Worm (Caenorhabditis elegans) whole organism, young adult: Measurements from ENCODE around the gene F25B4.8.

Experiments used
- B0019.2 ChIP-seq: fragments of 200-800 bp; sonication (Bioruptor generic); conservative IDR thresholded peaks from 2 replicates; pipeline ENCODE4 v1.3.6; 2022; ENCODE audit warnings: missing genetic modification reagents, missing genetic modification characterization, missing compliant biosample characterization
- B0336.3 ChIP-seq: fragments of 200-800 bp; sonication (Bioruptor generic); IDR thresholded peaks from 2 replicates; pipeline ENCODE4 v1.3.6; 2022; ENCODE audit warnings: missing genetic modification characterization, missing compliant biosample characterization
- F33H1.4 ChIP-seq: fragments of 200-800 bp; sonication (Bioruptor generic); IDR thresholded peaks from 2 replicates; pipeline ENCODE4 v1.3.6; 2022; ENCODE audit warnings: missing genetic modification reagents, missing genetic modification characterization, missing compliant biosample characterization
- Y53F4B.3 ChIP-seq: fragments of 200-800 bp; sonication (Bioruptor generic); IDR thresholded peaks from 2 replicates; pipeline ENCODE4 v1.3.6; 2022; ENCODE audit warnings: missing genetic modification reagents, missing genetic modification characterization, missing compliant biosample characterization
- Y79H2A.3 ChIP-seq: fragments of 200-800 bp; sonication (Bioruptor generic); conservative IDR thresholded peaks from 2 replicates; pipeline ENCODE4 v1.3.6; 2022; ENCODE audit warnings: missing genetic modification reagents, missing genetic modification characterization, missing compliant biosample characterization
- ZK185.1 ChIP-seq: sonication (generic microtip); optimal IDR thresholded peaks from 2 replicates; lab custom pipeline; 2016; ENCODE audit warnings: mild to moderate bottlenecking, missing genetic modification characterization, missing compliant biosample characterization; ENCODE audit not compliant: poor library complexity, severe bottlenecking
- ama-1 ChIP-seq, 3 experiments: fragments of 150-350 bp in 1 of 3; sonication (generic microtip) in 2 of 3; optimal IDR thresholded peaks; 2 replicates each; lab custom pipeline; 2014 to 2018; ENCODE audit warnings: missing biosample characterization in 2 of 3, missing genetic modification characterization in 2 of 3, missing genetic modification reagents in 2 of 3
- atf-7 ChIP-seq: sonication (generic microtip); optimal IDR thresholded peaks from 2 replicates; lab custom pipeline; 2017; ENCODE audit warnings: mild to moderate bottlenecking, missing genetic modification characterization, missing compliant biosample characterization
- athp-1 ChIP-seq: sonication (generic microtip); optimal IDR thresholded peaks from 2 replicates; lab custom pipeline; 2017; ENCODE audit warnings: mild to moderate bottlenecking, missing genetic modification characterization, missing compliant biosample characterization
- bed-1 ChIP-seq: fragments of 200-800 bp; sonication (Bioruptor generic); IDR thresholded peaks from 2 replicates; pipeline ENCODE4 v1.3.6; 2022; ENCODE audit warnings: missing genetic modification reagents, missing genetic modification characterization, missing compliant biosample characterization
- bed-2 ChIP-seq: fragments of 200-800 bp; sonication (Bioruptor generic); IDR thresholded peaks from 2 replicates; pipeline ENCODE4 v1.3.6; 2022; ENCODE audit warnings: missing genetic modification reagents, missing genetic modification characterization, missing compliant biosample characterization
- cebp-1 ChIP-seq, 2 experiments: fragments of 200-800 bp in 1 of 2; sonication (Bioruptor generic) in 1 of 2; sonication (generic microtip) in 1 of 2; IDR thresholded peaks in 1 of 2; optimal IDR thresholded peaks in 1 of 2; 2 replicates each; pipeline versions ENCODE4 v1.3.6 to Lab custom; 2017 to 2022; ENCODE audit warnings: missing compliant biosample characterization in 2 of 2, missing genetic modification characterization in 2 of 2, mild to moderate bottlenecking in 1 of 2, missing genetic modification reagents in 1 of 2, moderate library complexity in 1 of 2
- ceh-27 ChIP-seq: fragments of 200-800 bp; sonication (Bioruptor generic); optimal IDR thresholded peaks from 2 replicates; lab custom pipeline; 2018; ENCODE audit warnings: mild to moderate bottlenecking, missing genetic modification characterization, moderate library complexity, missing compliant biosample characterization
- ceh-58 ChIP-seq: fragments of 200-800 bp; sonication (Bioruptor generic); IDR thresholded peaks from 2 replicates; pipeline ENCODE4 v1.3.6; 2022; ENCODE audit warnings: missing genetic modification characterization, missing compliant biosample characterization
- ceh-91 ChIP-seq: fragments of 200-800 bp; sonication (Bioruptor generic); IDR thresholded peaks from 2 replicates; pipeline ENCODE4 v1.3.6; 2022; ENCODE audit warnings: missing genetic modification reagents, missing genetic modification characterization, missing compliant biosample characterization
- dox-1 ChIP-seq: fragments of 200-800 bp; sonication (Bioruptor generic); IDR thresholded peaks from 2 replicates; pipeline ENCODE4 v1.3.6; 2022; ENCODE audit warnings: missing genetic modification reagents, missing genetic modification characterization, missing compliant biosample characterization
- dpl-1 ChIP-seq: fragments of 150-350 bp; optimal IDR thresholded peaks from 2 replicates; lab custom pipeline; 2014; ENCODE audit warnings: missing biosample characterization, missing genetic modification reagents, missing genetic modification characterization
- efl-1 ChIP-seq: fragments of 150-350 bp; optimal IDR thresholded peaks from 2 replicates; lab custom pipeline; 2014; ENCODE audit warnings: missing biosample characterization, missing genetic modification reagents, missing genetic modification characterization
- fkh-3 ChIP-seq: sonication (generic microtip); optimal IDR thresholded peaks from 2 replicates; lab custom pipeline; 2016; ENCODE audit warnings: mild to moderate bottlenecking, missing genetic modification characterization, missing compliant biosample characterization
- him-1 ChIP-seq: sonication (generic microtip); optimal IDR thresholded peaks from 2 replicates; lab custom pipeline; 2016; ENCODE audit warnings: missing genotype, missing genetic modification reagents, missing genetic modification characterization, missing compliant biosample characterization
- hlh-12 ChIP-seq: sonication (generic microtip); optimal IDR thresholded peaks from 2 replicates; lab custom pipeline; 2016; ENCODE audit warnings: missing genetic modification characterization, missing compliant biosample characterization
- let-607 ChIP-seq, 2 experiments: fragments of 200-800 bp in 1 of 2; sonication (Bioruptor generic) in 1 of 2; sonication (generic microtip) in 1 of 2; optimal IDR thresholded peaks; 2 replicates each; lab custom pipeline; 2016 to 2018; ENCODE audit warnings: mild to moderate bottlenecking in 2 of 2, missing compliant biosample characterization in 2 of 2, missing genetic modification characterization in 2 of 2, moderate library complexity in 2 of 2, missing genotype in 1 of 2
- lin-26 ChIP-seq: fragments of 200-800 bp; sonication (Bioruptor generic); IDR thresholded peaks from 2 replicates; pipeline ENCODE4 v1.3.6; 2022; ENCODE audit warnings: missing genetic modification reagents, missing genetic modification characterization, missing compliant biosample characterization
- lin-35 ChIP-seq, 3 experiments: fragments of 150-350 bp in 2 of 3; sonication (generic microtip) in 1 of 3; optimal IDR thresholded peaks; 2 replicates each; lab custom pipeline; 2014 to 2018; ENCODE audit warnings: missing biosample characterization in 3 of 3, missing genetic modification characterization in 3 of 3, missing genetic modification reagents in 3 of 3
- madf-3 ChIP-seq: fragments of 200-800 bp; sonication (Bioruptor generic); IDR thresholded peaks from 2 replicates; pipeline ENCODE4 v1.3.6; 2022; ENCODE audit warnings: missing genetic modification reagents, missing genetic modification characterization, missing compliant biosample characterization
- mcd-1 ChIP-seq: fragments of 200-800 bp; sonication (Bioruptor generic); IDR thresholded peaks from 2 replicates; pipeline ENCODE4 v1.3.6; 2022; ENCODE audit warnings: missing genetic modification reagents, missing genetic modification characterization, missing compliant biosample characterization
- nhr-80 ChIP-seq: sonication (generic microtip); optimal IDR thresholded peaks from 2 replicates; lab custom pipeline; 2016; ENCODE audit warnings: missing genetic modification characterization, missing compliant biosample characterization
- rcor-1 ChIP-seq: fragments of 200-800 bp; sonication (Bioruptor generic); IDR thresholded peaks from 2 replicates; pipeline ENCODE4 v1.3.6; 2022; ENCODE audit warnings: missing genetic modification reagents, missing genetic modification characterization, missing compliant biosample characterization
- rec-8 ChIP-seq, 2 experiments: sonication (generic microtip); optimal IDR thresholded peaks; 2 replicates each; lab custom pipeline; 2016; ENCODE audit warnings: mild to moderate bottlenecking in 2 of 2, missing genetic modification characterization in 2 of 2, missing genetic modification reagents in 2 of 2, missing genotype in 2 of 2, missing biosample characterization in 1 of 2, missing compliant biosample characterization in 1 of 2, moderate library complexity in 1 of 2
- snpc-3.4 ChIP-seq: sonication (generic microtip); optimal IDR thresholded peaks from 2 replicates; lab custom pipeline; 2017; ENCODE audit warnings: missing genetic modification characterization, mild to moderate bottlenecking, missing compliant biosample characterization, antibody characterized with exemption, moderate library complexity, missing genotype, missing genetic modification reagents
- snpc-4 ChIP-seq, 5 experiments: fragments of 150-350 bp in 1 of 5; sonication (generic microtip) in 4 of 5; optimal IDR thresholded peaks; 2 replicates each; lab custom pipeline; 2014 to 2018; ENCODE audit warnings: missing genetic modification characterization in 5 of 5, missing biosample characterization in 3 of 5, antibody characterized with exemption in 2 of 5, mild to moderate bottlenecking in 2 of 5, missing compliant biosample characterization in 2 of 5, missing genotype in 2 of 5, moderate library complexity in 2 of 5, missing genetic modification reagents in 1 of 5
- tbx-9 ChIP-seq: sonication (generic microtip); optimal IDR thresholded peaks from 2 replicates; lab custom pipeline; 2016; ENCODE audit warnings: borderline replicate concordance, missing genetic modification characterization, inconsistent platforms, missing compliant biosample characterization
- tlf-1 ChIP-seq: fragments of 200-800 bp; sonication (Bioruptor generic); optimal IDR thresholded peaks from 2 replicates; lab custom pipeline; 2018; ENCODE audit warnings: mild to moderate bottlenecking, missing genetic modification characterization, missing compliant biosample characterization
- unc-62 ChIP-seq: fragments of 150-350 bp; optimal IDR thresholded peaks from 2 replicates; lab custom pipeline; 2014; ENCODE audit warnings: missing biosample characterization, missing genetic modification reagents, missing genetic modification characterization
- xnd-1 ChIP-seq: sonication (generic microtip); optimal IDR thresholded peaks from 2 replicates; lab custom pipeline; 2016; ENCODE audit warnings: missing genotype, missing genetic modification reagents, missing genetic modification characterization, missing compliant biosample characterization
- zfh-2 ChIP-seq: fragments of 200-800 bp; sonication (Bioruptor generic); conservative IDR thresholded peaks from 2 replicates; pipeline ENCODE4 v1.3.6; 2022; ENCODE audit warnings: missing genetic modification reagents, missing genetic modification characterization, missing compliant biosample characterization
- ztf-18 ChIP-seq: sonication (generic microtip); optimal IDR thresholded peaks from 2 replicates; lab custom pipeline; 2016; ENCODE audit warnings: missing genotype, mild to moderate bottlenecking, missing genetic modification characterization, missing compliant biosample characterization
- ztf-25 ChIP-seq: fragments of 200-800 bp; sonication (Bioruptor generic); IDR thresholded peaks from 2 replicates; pipeline ENCODE4 v1.3.6; 2022; ENCODE audit warnings: missing genetic modification reagents, missing genetic modification characterization, missing compliant biosample characterization
- ztf-3 ChIP-seq: fragments of 200-800 bp; sonication (Bioruptor generic); optimal IDR thresholded peaks from 2 replicates; lab custom pipeline; 2018; ENCODE audit warnings: mild to moderate bottlenecking, missing genetic modification characterization, missing compliant biosample characterization

The F25B4.8 gene

DNA sequence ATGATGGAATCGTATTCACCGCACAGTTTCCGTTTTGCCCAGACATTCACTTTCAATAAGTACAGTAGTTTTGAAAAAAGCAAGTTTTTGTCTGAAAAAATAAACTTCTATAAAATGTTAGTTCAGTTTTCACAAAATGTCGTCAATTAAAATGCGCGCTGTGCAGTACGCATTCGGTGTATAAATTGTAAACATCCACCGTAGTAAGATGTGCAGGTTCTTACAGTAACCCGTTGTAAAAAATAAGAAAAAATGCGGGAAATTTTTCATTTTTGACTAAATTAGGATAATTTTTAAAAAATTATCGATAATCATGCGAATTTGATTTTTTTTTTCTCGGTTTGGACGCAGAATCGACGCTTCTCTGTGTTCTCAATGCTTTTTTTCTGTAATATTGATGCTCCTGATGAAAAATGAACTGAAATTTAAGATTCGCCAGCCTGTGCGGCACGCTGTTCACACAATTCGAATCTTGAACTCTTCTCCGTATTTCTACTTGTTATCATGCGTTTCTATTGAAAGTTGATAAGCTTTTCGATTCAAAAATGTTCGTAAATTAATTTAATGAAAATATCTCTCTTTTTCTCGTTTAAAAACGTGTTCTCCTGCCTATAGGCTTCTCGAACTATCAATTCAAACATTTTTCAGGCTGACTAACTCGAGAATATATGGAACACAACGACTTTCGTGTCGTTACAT, 25.9 kb upstream of the F25B4.8 start, which contains the start of gene rga-3 (continued):
- no peak for TF ChIP-seq zfh-2 (GFP tag; lab: Robert Waterston, UW)
- no peak for TF ChIP-seq let-607 (tag; optimal IDR thresholded peaks at IDR 0.05; lab: Kevin White, UChicago)
- TF ChIP-seq Y53F4B.3: peak; percentile 58; the same call in 1 of the 2 replicates
- TF ChIP-seq lin-26 (GFP tag; lab: Robert Waterston, UW): no peak
- peak; percentile 91 for TF ChIP-seq tlf-1
- peak; percentile 85 for TF ChIP-seq B0336.3
- no peak for TF ChIP-seq ceh-27 (GFP tag; lab: Kevin White, UChicago)
- TF ChIP-seq F33H1.4 (GFP tag; lab: Robert Waterston, UW): peak; percentile 97
- TF ChIP-seq efl-1: peak; percentile 97
- peak; percentile 66 for TF ChIP-seq ztf-18 (tag; lab: Kevin White, UChicago)
- no peak for TF ChIP-seq ztf-3 (GFP tag; lab: Kevin White, UChicago)
- peak; percentile 67 for TF ChIP-seq mcd-1 (GFP tag; lab: Robert Waterston, UW)
- peak; percentile 77 for TF ChIP-seq athp-1 (tag; lab: Kevin White, UChicago)
- TF ChIP-seq hlh-12: no peak
- TF ChIP-seq B0019.2 (GFP tag; lab: Robert Waterston, UW): peak; percentile 92
- peak; percentile 27 for TF ChIP-seq ZK185.1 (tag; lab: Kevin White, UChicago)
- no peak for TF ChIP-seq atf-7 (tag; lab: Kevin White, UChicago)
- TF ChIP-seq bed-1 (GFP tag; lab: Robert Waterston, UW): no peak
- peak; percentile 91 for TF ChIP-seq dox-1 (GFP tag; lab: Robert Waterston, UW)
- no peak for TF ChIP-seq ama-1 (optimal IDR thresholded peaks at IDR 0.05; lab: Kevin White, UChicago)
- TF ChIP-seq ama-1 (GFP tag; optimal IDR thresholded peaks at IDR 0.05; lab: Kevin White, UChicago): peak in 1 of 2 experiments; percentile 10
- no peak for TF ChIP-seq fkh-3 (tag; lab: Kevin White, UChicago)
- peak; percentile 95 for TF ChIP-seq dpl-1 (GFP tag; lab: Kevin White, UChicago)
- TF ChIP-seq snpc-4 (GFP tag; optimal IDR thresholded peaks at IDR 0.05; lab: Kevin White, UChicago): peak; percentile 62
- TF ChIP-seq snpc-4 (tag; optimal IDR thresholded peaks at IDR 0.05; lab: Kevin White, UChicago): peak in 3 of 4 experiments; percentile 49 to 68 (median 64)
- TF ChIP-seq xnd-1 (tag; lab: Kevin White, UChicago): peak; percentile 97
- peak; percentile 93 for TF ChIP-seq rcor-1 (GFP tag; lab: Robert Waterston, UW)

DNA sequence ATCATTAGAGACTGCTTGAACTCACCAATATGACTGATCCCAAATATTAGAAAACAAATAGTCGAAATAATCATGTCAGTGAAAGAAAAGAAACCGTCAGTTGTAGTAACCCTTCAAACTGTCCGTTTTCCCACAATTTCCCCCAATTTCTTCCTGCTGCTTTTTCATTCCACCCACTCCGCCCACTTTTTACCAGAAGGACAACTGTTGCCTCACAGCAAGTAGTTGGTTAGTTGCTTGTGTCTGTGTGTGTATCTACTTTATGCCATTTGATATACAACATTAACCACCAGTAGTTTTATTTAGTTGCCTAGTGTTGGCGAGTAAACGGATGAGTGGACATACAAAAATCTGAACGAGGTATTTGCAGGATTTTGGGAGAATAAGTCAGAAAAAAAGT, 25.0 kb upstream of the F25B4.8 start, which contains the start of gene K09H11.9:
TSS of gene K09H11.9 (minus strand) at position 101 of the 400 bp plus-strand sequence.
- TF ChIP-seq rec-8 (tag; optimal IDR thresholded peaks at IDR 0.05; lab: Kevin White, UChicago) (no peak), madf-3 (GFP tag; lab: Robert Waterston, UW) (0 out of 2 replicates have a peak, but pooled peaks have one; percentile 30)
- TF ChIP-seq, all 124 proteins: peak for 1

DNA sequence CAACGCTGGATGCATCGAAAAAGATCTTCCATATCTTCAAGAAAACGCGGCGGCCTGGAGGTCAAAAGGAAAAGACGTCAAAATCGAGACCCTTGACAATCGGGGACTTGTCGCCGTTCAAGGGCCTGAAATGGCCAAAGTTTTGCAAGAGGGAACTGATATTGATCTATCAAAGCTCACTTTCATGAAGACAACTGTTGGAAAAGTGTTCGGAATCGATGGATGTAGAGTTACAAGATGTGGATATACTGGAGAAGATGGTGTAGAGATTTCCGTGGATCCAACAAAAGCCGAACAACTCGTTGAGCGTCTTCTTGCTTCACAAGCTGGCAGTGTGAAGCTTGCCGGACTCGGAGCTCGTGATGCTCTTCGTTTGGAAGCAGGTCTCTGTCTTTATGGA, 22.0 kb upstream of the F25B4.8 start:
- TF ChIP-seq lin-35 (GFP tag; optimal IDR thresholded peaks at IDR 0.05; lab: Kevin White, UChicago) (no peak), Y79H2A.3 (GFP tag; lab: Robert Waterston, UW) (no peak), ceh-58 (no peak), him-1 (tag; lab: Kevin White, UChicago) (no peak), tbx-9 (no peak), bed-2 (no peak), nhr-80 (tag; lab: Kevin White, UChicago) (no peak), lin-26 (GFP tag; lab: Robert Waterston, UW) (no peak), ceh-91 (GFP tag; lab: Robert Waterston, UW) (no peak), snpc-4 (GFP tag; optimal IDR thresholded peaks at IDR 0.05; lab: Kevin White, UChicago) (no peak), snpc-4 (tag; optimal IDR thresholded peaks at IDR 0.05; lab: Kevin White, UChicago) (no peak), snpc-3.4 (tag; lab: Kevin White, UChicago) (no peak), B0019.2 (GFP tag; lab: Robert Waterston, UW) (no peak), unc-62 (GFP tag; lab: Kevin White, UChicago) (no peak), cebp-1 (GFP tag; IDR thresholded peaks at IDR 0.05; lab: Robert Waterston, UW) (no peak), cebp-1 (tag; optimal IDR thresholded peaks at IDR 0.05; lab: Kevin White, UChicago) (no peak), ztf-25 (GFP tag; lab: Robert Waterston, UW) (no peak), dpl-1 (GFP tag; lab: Kevin White, UChicago) (no peak)
